Worm (Caenorhabditis elegans): Measurements from ENCODE around the gene F33A8.4.

ce11 chrII:11016835-11016883 is 32.2 kb downstream of the F33A8.4 start, which contains the start of gene ram-2:
- TF ChIP-seq ztf-23 (GFP tag; IDR thresholded peaks at IDR 0.05) (no peak), ztf-29 (GFP tag; IDR thresholded peaks at IDR 0.05) (no peak), flt-1 (GFP tag; IDR thresholded peaks at IDR 0.05) (no peak), med-1 (GFP tag; optimal IDR thresholded peaks at IDR 0.05; ENCODE audit: insufficient read depth) (no peak), klf-2 (GFP tag; conservative IDR thresholded peaks at IDR 0.05) (no peak), cog-1 (tag; optimal IDR thresholded peaks at IDR 0.05) (no peak), tab-1 (GFP tag; IDR thresholded peaks at IDR 0.05) (no peak), ref-1 (GFP tag; conservative IDR thresholded peaks at IDR 0.05) (no peak)

Data from whole organism, midembryonic.